Worm (Caenorhabditis elegans): ENCODE data around the gene pqe-1.

Gene pqe-1

DNA sequence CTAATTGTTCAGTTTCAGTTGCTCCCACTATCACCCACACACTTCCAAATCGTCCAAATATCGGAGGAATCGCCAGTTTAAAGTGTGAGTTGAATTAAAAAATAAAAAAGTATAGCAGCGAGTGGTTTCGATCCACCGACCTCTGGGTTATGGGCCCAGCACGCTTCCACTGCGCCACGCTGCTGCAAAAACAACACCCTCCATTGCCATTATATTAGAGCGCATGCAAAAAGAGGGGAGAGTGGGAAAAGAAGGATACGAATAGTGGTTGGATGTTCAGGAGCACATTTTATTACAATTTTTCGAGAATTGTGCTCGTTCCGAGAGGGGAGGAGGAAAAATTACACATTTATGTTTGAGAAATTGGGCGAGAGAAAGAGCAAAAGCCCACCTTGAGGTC, 16.2 kb upstream of the pqe-1 start:
- TF ChIP-seq zfh-2 (GFP tag; conservative IDR thresholded peaks at IDR 0.05) (no peak), xnd-1 (tag; optimal IDR thresholded peaks at IDR 0.05) (no peak), mcd-1 (GFP tag; IDR thresholded peaks at IDR 0.05) (no peak; the same call in 1 of the 2 replicates), gei-17 (GFP tag; optimal IDR thresholded peaks at IDR 0.05) (no peak), madf-8 (GFP tag; conservative IDR thresholded peaks at IDR 0.05) (no peak), ceh-58 (GFP tag; IDR thresholded peaks at IDR 0.05) (0 out of 2 replicates have a peak, but pooled peaks have one; percentile 55), tbp1 (GFP tag; optimal IDR thresholded peaks at IDR 0.05) (peak; percentile 99), rcor-1 (GFP tag; IDR thresholded peaks at IDR 0.05) (peak; percentile 53), F52B5.7 (tag; optimal IDR thresholded peaks at IDR 0.05) (peak; percentile 82), K12H6.12 (tag; optimal IDR thresholded peaks at IDR 0.05) (peak; percentile 71), nfya-1 (tag; optimal IDR thresholded peaks at IDR 0.05; ENCODE audit: borderline replicate concordance, insufficient read depth) (no peak), K11D2.4 (GFP tag; IDR thresholded peaks at IDR 0.05) (no peak), Y53G8AR.9 (GFP tag; conservative IDR thresholded peaks at IDR 0.05) (peak; percentile 71; the same call in 1 of the 2 replicates), dox-1 (GFP tag; IDR thresholded peaks at IDR 0.05) (no peak), T26A5.8 (tag; optimal IDR thresholded peaks at IDR 0.05) (no peak), sdz-38 (tag; optimal IDR thresholded peaks at IDR 0.05) (peak; percentile 14), C17E4.6 (GFP tag; IDR thresholded peaks at IDR 0.05) (no peak), cebp-2 (GFP tag; IDR thresholded peaks at IDR 0.05) (0 out of 2 replicates have a peak, but pooled peaks have one; percentile 79), lin-35 (GFP tag; optimal IDR thresholded peaks at IDR 0.05) (peak in 1 of 3 experiments; percentile 68), sptf-2 (GFP tag; optimal IDR thresholded peaks at IDR 0.05) (peak; percentile 34), zim-3 (tag; optimal IDR thresholded peaks at IDR 0.05) (peak; percentile 83), unc-62 (GFP tag; optimal IDR thresholded peaks at IDR 0.05) (no peak), F55B11.4 (tag; optimal IDR thresholded peaks at IDR 0.05; ENCODE audit: borderline replicate concordance, insufficient read depth) (no peak), nfyb-1 (GFP tag; IDR thresholded peaks at IDR 0.05) (peak; percentile 81), nhr-80 (tag; optimal IDR thresholded peaks at IDR 0.05) (no peak), nhr-120 (GFP tag; IDR thresholded peaks at IDR 0.05) (no peak), Y67H2A.10 (GFP tag; conservative IDR thresholded peaks at IDR 0.05) (no peak), sea-2 (GFP tag; IDR thresholded peaks at IDR 0.05) (no peak), dpl-1 (GFP tag; optimal IDR thresholded peaks at IDR 0.05) (peak; percentile 28), lag-1 (GFP tag; IDR thresholded peaks at IDR 0.05) (no peak), ceh-27 (GFP tag; optimal IDR thresholded peaks at IDR 0.05) (peak; percentile 73), ccch-3 (GFP tag; optimal IDR thresholded peaks at IDR 0.05) (no peak), attf-3 (GFP tag; conservative IDR thresholded peaks at IDR 0.05) (peak; percentile 34; the same call in 1 of the 2 replicates), rec-8 (tag; optimal IDR thresholded peaks at IDR 0.05) (peak; percentile 82), lsl-1 (GFP tag; optimal IDR thresholded peaks at IDR 0.05) (peak; percentile 40), ztf-3 (GFP tag; optimal IDR thresholded peaks at IDR 0.05) (no peak), egl-18 (GFP tag; IDR thresholded peaks at IDR 0.05) (0 out of 2 replicates have a peak, but pooled peaks have one; percentile 67), mel-28 (tag; optimal IDR thresholded peaks at IDR 0.05; ENCODE audit: borderline replicate concordance) (no peak), chd-7 (tag; optimal IDR thresholded peaks at IDR 0.05) (peak; percentile 64), athp-1 (tag; optimal IDR thresholded peaks at IDR 0.05) (peak; percentile 79), snpc-4 (GFP tag; optimal IDR thresholded peaks at IDR 0.05) (peak; percentile 64), snpc-4 (tag; optimal IDR thresholded peaks at IDR 0.05) (peak in 2 of 4 experiments; percentile 55 to 57), let-526 (GFP tag; IDR thresholded peaks at IDR 0.05) (peak; percentile 43; the same call in 1 of the 2 replicates), Y79H2A.3 (GFP tag; conservative IDR thresholded peaks at IDR 0.05) (no peak), him-1 (tag; optimal IDR thresholded peaks at IDR 0.05) (peak; percentile 70), pha-4 (tag; optimal IDR thresholded peaks at IDR 0.05) (no peak), aptf-3 (GFP tag; IDR thresholded peaks at IDR 0.05) (no peak), hlh-26 (GFP tag; conservative IDR thresholded peaks at IDR 0.05) (no peak), ekl-4 (GFP tag; IDR thresholded peaks at IDR 0.05) (no peak)

Measured in whole organism, young adult.